Worm (Caenorhabditis elegans) whole organism, L2 larva: ENCODE data around the gene ZK666.1.

Experiments used
- F13H6.1 ChIP-seq: sonication (generic microtip); optimal IDR thresholded peaks from 2 replicates; lab custom pipeline; 2016; ENCODE audit warnings: missing genetic modification characterization, missing compliant biosample characterization
- R02D3.7 ChIP-seq: fragments of 150-350 bp; optimal IDR thresholded peaks from 2 replicates; lab custom pipeline; 2014; ENCODE audit warnings: missing biosample characterization, missing genetic modification characterization
- ZK546.5 ChIP-seq: sonication (generic microtip); optimal IDR thresholded peaks from 2 replicates; lab custom pipeline; 2017; ENCODE audit warnings: missing biosample characterization, missing genetic modification characterization
- alr-1 ChIP-seq: fragments of 150-350 bp; optimal IDR thresholded peaks from 2 replicates; lab custom pipeline; 2014; ENCODE audit warnings: missing biosample characterization, missing genetic modification characterization
- aly-2 ChIP-seq: fragments of 150-350 bp; optimal IDR thresholded peaks from 2 replicates; lab custom pipeline; 2014; ENCODE audit warnings: missing biosample characterization, missing genetic modification characterization
- blmp-1 ChIP-seq: sonication (generic microtip); optimal IDR thresholded peaks from 2 replicates; lab custom pipeline; 2017; ENCODE audit warnings: missing genetic modification characterization, mild to moderate bottlenecking, missing compliant biosample characterization, antibody characterized with exemption, moderate library complexity; ENCODE audit not compliant: insufficient read depth
- ceh-82 ChIP-seq: fragments of 150-350 bp; optimal IDR thresholded peaks from 2 replicates; lab custom pipeline; 2014; ENCODE audit warnings: missing biosample characterization, missing genetic modification characterization
- crh-2 ChIP-seq: sonication (generic microtip); optimal IDR thresholded peaks from 2 replicates; lab custom pipeline; 2017; ENCODE audit warnings: missing biosample characterization, missing genetic modification characterization
- elt-3 ChIP-seq: sonication (generic microtip); optimal IDR thresholded peaks from 2 replicates; lab custom pipeline; 2017; ENCODE audit warnings: missing biosample characterization, missing genetic modification characterization
- gmeb-1 ChIP-seq: fragments of 150-350 bp; optimal IDR thresholded peaks from 2 replicates; lab custom pipeline; 2014; ENCODE audit warnings: missing biosample characterization, missing genetic modification characterization
- lin-13 ChIP-seq: fragments of 150-350 bp; optimal IDR thresholded peaks from 2 replicates; lab custom pipeline; 2014; ENCODE audit warnings: missing biosample characterization, missing genetic modification reagents, missing genetic modification characterization
- lin-39 ChIP-seq: fragments of 150-350 bp; optimal IDR thresholded peaks from 2 replicates; lab custom pipeline; 2014; ENCODE audit warnings: missing biosample characterization, missing genetic modification reagents, missing genetic modification characterization
- lsy-2 ChIP-seq, 2 experiments: fragments of 150-350 bp in 1 of 2; sonication (generic microtip) in 1 of 2; optimal IDR thresholded peaks; 2 replicates each; lab custom pipeline; 2014 to 2017; ENCODE audit warnings: missing biosample characterization in 2 of 2, missing genetic modification characterization in 2 of 2
- mbf-1 ChIP-seq: sonication (generic microtip); optimal IDR thresholded peaks from 2 replicates; lab custom pipeline; 2017; ENCODE audit warnings: missing biosample characterization, missing genetic modification characterization
- mdl-1 ChIP-seq, 2 experiments: fragments of 150-350 bp in 1 of 2; sonication (generic microtip) in 1 of 2; optimal IDR thresholded peaks; 2 replicates each; lab custom pipeline; 2017; ENCODE audit warnings: missing biosample characterization in 2 of 2, missing genetic modification characterization in 2 of 2
- nhr-129 ChIP-seq: fragments of 150-350 bp; optimal IDR thresholded peaks from 2 replicates; lab custom pipeline; 2014; ENCODE audit warnings: missing biosample characterization, missing genetic modification characterization
- nhr-21 ChIP-seq: fragments of 150-350 bp; optimal IDR thresholded peaks from 2 replicates; lab custom pipeline; 2014; ENCODE audit warnings: missing biosample characterization, missing genetic modification characterization
- nhr-6 ChIP-seq: fragments of 150-350 bp; optimal IDR thresholded peaks from 2 replicates; lab custom pipeline; 2014; ENCODE audit warnings: missing biosample characterization, missing genetic modification characterization
- sem-4 ChIP-seq: fragments of 150-350 bp; optimal IDR thresholded peaks from 2 replicates; lab custom pipeline; 2014; ENCODE audit warnings: missing biosample characterization, missing genetic modification reagents, missing genetic modification characterization
- skn-1 ChIP-seq: sonication (generic microtip); optimal IDR thresholded peaks from 2 replicates; lab custom pipeline; 2017; ENCODE audit warnings: missing biosample characterization, missing genetic modification characterization
- sma-3 ChIP-seq: sonication (generic microtip); optimal IDR thresholded peaks from 2 replicates; lab custom pipeline; 2016; ENCODE audit warnings: missing genetic modification reagents, missing genetic modification characterization, missing compliant biosample characterization
- sma-9 ChIP-seq, 2 experiments: fragments of 150-350 bp in 1 of 2; sonication (generic microtip) in 1 of 2; optimal IDR thresholded peaks; 2 replicates each; lab custom pipeline; 2014 to 2016; ENCODE audit warnings: missing genetic modification characterization in 2 of 2, mild to moderate bottlenecking in 1 of 2, missing biosample characterization in 1 of 2, missing compliant biosample characterization in 1 of 2, missing genetic modification reagents in 1 of 2, moderate library complexity in 1 of 2
- unc-39 ChIP-seq: fragments of 150-350 bp; optimal IDR thresholded peaks from 2 replicates; lab custom pipeline; 2014; ENCODE audit warnings: missing biosample characterization, missing genetic modification characterization
- unc-55 ChIP-seq: fragments of 150-350 bp; sonication (generic microtip); optimal IDR thresholded peaks from 3 replicates; lab custom pipeline; 2014; ENCODE audit warnings: missing biosample characterization, missing genetic modification reagents, missing genetic modification characterization
- unc-62 ChIP-seq: fragments of 150-350 bp; optimal IDR thresholded peaks from 2 replicates; lab custom pipeline; 2014; ENCODE audit warnings: missing biosample characterization, missing genetic modification reagents, missing genetic modification characterization
- zag-1 ChIP-seq: fragments of 150-350 bp; optimal IDR thresholded peaks from 2 replicates; lab custom pipeline; 2014; ENCODE audit warnings: missing biosample characterization, missing genetic modification characterization
- ztf-1 ChIP-seq: fragments of 200-800 bp; sonication (Bioruptor generic); conservative IDR thresholded peaks from 2 replicates; pipeline ENCODE4 v1.3.6; 2022; ENCODE audit warnings: missing genetic modification characterization, missing compliant biosample characterization
- ztf-4 ChIP-seq: fragments of 150-350 bp; optimal IDR thresholded peaks from 2 replicates; lab custom pipeline; 2014; ENCODE audit warnings: missing biosample characterization, missing genetic modification characterization

The ZK666.1 gene

ce11 chrII:10435836-10436235 lies 35.3 kb downstream of the ZK666.1 start, which contains the start of gene cut-4:
cut-4 (plus strand) TSS chrII:10436136.
- no peak for TF ChIP-seq mdl-1 (tag; optimal IDR thresholded peaks at IDR 0.05; lab: Kevin White, UChicago)
- TF ChIP-seq nhr-129: no peak
- no peak for TF ChIP-seq ceh-82 (tag; lab: Kevin White, UChicago)
- no peak for TF ChIP-seq skn-1
- no peak for TF ChIP-seq nhr-21
- no peak for TF ChIP-seq blmp-1
- TF ChIP-seq alr-1: no peak
- TF ChIP-seq mbf-1: no peak
- no peak for TF ChIP-seq elt-3 (tag; lab: Kevin White, UChicago)
- TF ChIP-seq unc-39 (tag; lab: Kevin White, UChicago): no peak
- TF ChIP-seq ztf-4 (tag; lab: Kevin White, UChicago): no peak
- TF ChIP-seq ztf-1 (GFP tag; lab: Robert Waterston, UW): no peak
- TF ChIP-seq sma-3 (GFP tag; lab: Kevin White, UChicago): no peak
- TF ChIP-seq aly-2 (tag; lab: Kevin White, UChicago): no peak
- no peak for TF ChIP-seq unc-55 (GFP tag; lab: Kevin White, UChicago)

- TF ChIP-seq F13H6.1 (tag; lab: Kevin White, UChicago) (no peak), sma-9 (GFP tag; optimal IDR thresholded peaks at IDR 0.05; lab: Kevin White, UChicago) (no peak), sma-9 (tag; optimal IDR thresholded peaks at IDR 0.05; lab: Kevin White, UChicago) (no peak), unc-62 (GFP tag; lab: Kevin White, UChicago) (no peak), ZK546.5 (no peak), R02D3.7 (tag; lab: Kevin White, UChicago) (no peak), lsy-2 (tag; optimal IDR thresholded peaks at IDR 0.05; lab: Kevin White, UChicago) (no peak), crh-2 (tag; lab: Kevin White, UChicago) (no peak), sem-4 (no peak), ztf-4 (tag; lab: Kevin White, UChicago) (no peak), gmeb-1 (tag; lab: Kevin White, UChicago) (no peak), lin-39 (tag; lab: Kevin White, UChicago) (no peak), nhr-6 (no peak), nhr-21 (no peak), elt-3 (tag; lab: Kevin White, UChicago) (no peak), lin-13 (no peak), zag-1 (tag; lab: Kevin White, UChicago) (no peak)
- TF ChIP-seq, all 48 proteins: peak for 0
Measured at ce11 chrII:10421941-10422340, 49.2 kb downstream of the ZK666.1 start, which contains the start of gene frpr-21. frpr-21 (minus strand) TSS chrII:10422041.
